Fruit fly (Drosophila melanogaster) whole organism, embryonic: ENCODE data around the gene Nlg2.
A peak's percentile ranks its signal among the peaks of the same experiment; 100 is the strongest.

Experiments
- C15 ChIP-seq: fragments of 200-800 bp; sonication (Bioruptor generic); IDR thresholded peaks from 3 replicates; pipeline ENCODE4 v1.3.6; 2022; ENCODE audit warnings: missing biosample characterization, missing genetic modification characterization
- CG10274 ChIP-seq: fragments of 200-800 bp; sonication (Bioruptor generic); optimal IDR thresholded peaks from 3 replicates; lab custom pipeline; 2017; ENCODE audit warnings: missing biosample characterization, mild to moderate bottlenecking, missing genetic modification characterization
- CG11398 ChIP-seq: fragments of 200-800 bp; sonication (Bioruptor generic); optimal IDR thresholded peaks from 2 replicates; lab custom pipeline; 2016; ENCODE audit warnings: missing biosample characterization, missing genetic modification characterization
- CG14965 ChIP-seq: fragments of 200-800 bp; sonication (Bioruptor generic); optimal IDR thresholded peaks from 2 replicates; lab custom pipeline; 2016; ENCODE audit warnings: missing biosample characterization, missing genetic modification characterization, borderline replicate concordance
- CG1529 ChIP-seq: fragments of 200-800 bp; sonication (Bioruptor generic); optimal IDR thresholded peaks from 3 replicates; lab custom pipeline; 2018; ENCODE audit warnings: missing biosample characterization, missing genetic modification characterization
- CG1647 ChIP-seq: fragments of 200-800 bp; sonication (Bioruptor generic); optimal IDR thresholded peaks from 3 replicates; lab custom pipeline; 2016; ENCODE audit warnings: missing biosample characterization, missing genetic modification characterization
- CG16815 ChIP-seq: fragments of 200-800 bp; sonication (Bioruptor generic); optimal IDR thresholded peaks from 3 replicates; lab custom pipeline; 2017; ENCODE audit warnings: missing biosample characterization, mild to moderate bottlenecking, missing genetic modification characterization
- CG16863 ChIP-seq: fragments of 200-800 bp; sonication (Bioruptor generic); optimal IDR thresholded peaks from 3 replicates; lab custom pipeline; 2016; ENCODE audit warnings: missing biosample characterization, missing genetic modification characterization
- CG17385 ChIP-seq: fragments of 200-800 bp; sonication (Bioruptor generic); optimal IDR thresholded peaks from 3 replicates; lab custom pipeline; 2018; ENCODE audit warnings: missing biosample characterization, mild to moderate bottlenecking, missing genetic modification characterization
- CG17568 ChIP-seq: fragments of 200-800 bp; sonication (Bioruptor generic); optimal IDR thresholded peaks from 2 replicates; lab custom pipeline; 2018; ENCODE audit warnings: missing biosample characterization, mild to moderate bottlenecking, missing genetic modification characterization, moderate library complexity
- CG17612 ChIP-seq: fragments of 200-800 bp; sonication (Bioruptor generic); IDR thresholded peaks from 2 replicates; pipeline ENCODE4 v1.3.6; 2022; ENCODE audit warnings: missing biosample characterization, missing genetic modification characterization
- CG17802 ChIP-seq: fragments of 200-800 bp; sonication (Bioruptor generic); optimal IDR thresholded peaks from 2 replicates; lab custom pipeline; 2018; ENCODE audit warnings: missing biosample characterization, mild to moderate bottlenecking, missing genetic modification characterization, moderate library complexity
- CG2202 ChIP-seq: fragments of 200-800 bp; sonication (Bioruptor generic); optimal IDR thresholded peaks from 2 replicates; lab custom pipeline; 2018; ENCODE audit warnings: missing biosample characterization, mild to moderate bottlenecking, missing genetic modification characterization
- CG3065 ChIP-seq: fragments of 200-800 bp; sonication (Bioruptor generic); optimal IDR thresholded peaks from 2 replicates; lab custom pipeline; 2016; ENCODE audit warnings: missing biosample characterization, missing genetic modification characterization
- CG31365 ChIP-seq: fragments of 200-800 bp; sonication (Bioruptor generic); optimal IDR thresholded peaks from 2 replicates; lab custom pipeline; 2018; ENCODE audit warnings: missing biosample characterization, mild to moderate bottlenecking, missing genetic modification characterization
- CG32532 ChIP-seq: fragments of 200-800 bp; sonication (Bioruptor generic); IDR thresholded peaks from 2 replicates; pipeline ENCODE4 v1.3.6; 2022; ENCODE audit warnings: missing biosample characterization, missing genetic modification characterization
- CG43689 ChIP-seq: fragments of 200-800 bp; sonication (Bioruptor generic); IDR thresholded peaks from 2 replicates; pipeline ENCODE4 v1.3.6; 2022; ENCODE audit warnings: missing biosample characterization, missing genetic modification characterization
- CG4404 ChIP-seq: fragments of 200-800 bp; sonication (Bioruptor generic); IDR thresholded peaks from 2 replicates; pipeline ENCODE4 v1.3.6; 2022; ENCODE audit warnings: missing biosample characterization, missing genetic modification characterization
- CG6254 ChIP-seq: fragments of 200-800 bp; sonication (Bioruptor generic); optimal IDR thresholded peaks from 3 replicates; lab custom pipeline; 2017; ENCODE audit warnings: mild to moderate bottlenecking, missing biosample characterization, missing genetic modification reagents, missing genetic modification characterization
- CG6272 ChIP-seq: fragments of 200-800 bp; sonication (Bioruptor generic); IDR thresholded peaks from 2 replicates; pipeline ENCODE4 v1.3.6; 2022; ENCODE audit warnings: missing biosample characterization, missing genetic modification characterization
- CG7357 ChIP-seq: fragments of 200-800 bp; sonication (Bioruptor generic); IDR thresholded peaks from 3 replicates; pipeline ENCODE4 v1.3.6; 2022; ENCODE audit warnings: missing biosample characterization, missing genetic modification characterization
- CG7786 ChIP-seq: fragments of 200-800 bp; sonication (Bioruptor generic); optimal IDR thresholded peaks from 2 replicates; lab custom pipeline; 2016; ENCODE audit warnings: missing biosample characterization, missing genetic modification characterization
- CG8359 ChIP-seq: fragments of 200-800 bp; sonication (Bioruptor generic); optimal IDR thresholded peaks from 2 replicates; lab custom pipeline; 2017; ENCODE audit warnings: missing biosample characterization, mild to moderate bottlenecking, missing genetic modification characterization, borderline replicate concordance
- CG8924 ChIP-seq: fragments of 200-800 bp; optimal IDR thresholded peaks from 3 replicates; lab custom pipeline; 2019; ENCODE audit warnings: missing biosample characterization, mild to moderate bottlenecking, missing genetic modification characterization, moderate library complexity
- CG9876 ChIP-seq: fragments of 200-800 bp; sonication (Bioruptor generic); optimal IDR thresholded peaks from 2 replicates; lab custom pipeline; 2016; ENCODE audit warnings: missing biosample characterization, missing genetic modification characterization
- CTCF ChIP-seq: fragments of 200-800 bp; sonication (Bioruptor generic); optimal IDR thresholded peaks from 2 replicates; lab custom pipeline; 2017; ENCODE audit warnings: missing biosample characterization, mild to moderate bottlenecking, missing genetic modification characterization, moderate library complexity
- Gsc ChIP-seq: fragments of 200-800 bp; sonication (Bioruptor generic); IDR thresholded peaks from 2 replicates; pipeline ENCODE4 v1.3.6; 2022; ENCODE audit warnings: missing biosample characterization, missing genetic modification characterization
- Med ChIP-seq: fragments of 200-800 bp; sonication (Bioruptor generic); peaks from one replicate; lab custom pipeline; 2016; ENCODE audit warnings: missing biosample characterization, missing genetic modification characterization, mild to moderate bottlenecking, inconsistent platforms, moderate library complexity
- PHDP ChIP-seq: fragments of 200-800 bp; sonication (Bioruptor generic); optimal IDR thresholded peaks from 3 replicates; lab custom pipeline; 2018; ENCODE audit warnings: missing biosample characterization, mild to moderate bottlenecking, missing genetic modification characterization, moderate library complexity
- Xbp1 ChIP-seq: fragments of 200-800 bp; sonication (Bioruptor generic); optimal IDR thresholded peaks from 3 replicates; lab custom pipeline; 2016; ENCODE audit warnings: missing biosample characterization, mild to moderate bottlenecking, missing genetic modification characterization
- ac ChIP-seq: fragments of 200-800 bp; sonication (Bioruptor generic); optimal IDR thresholded peaks from 3 replicates; lab custom pipeline; 2017; ENCODE audit warnings: missing biosample characterization, mild to moderate bottlenecking, missing genetic modification characterization
- ara ChIP-seq: fragments of 200-800 bp; sonication (Bioruptor generic); IDR thresholded peaks from 2 replicates; pipeline ENCODE4 v1.3.6; 2022; ENCODE audit warnings: missing biosample characterization, missing genetic modification characterization
- bsh ChIP-seq, 2 experiments: fragments of 200-800 bp; sonication (Bioruptor generic); optimal IDR thresholded peaks; 2 replicates each; lab custom pipeline; 2017 to 2018; ENCODE audit warnings: mild to moderate bottlenecking in 2 of 2, missing biosample characterization in 2 of 2, missing genetic modification characterization in 2 of 2, moderate library complexity in 1 of 2
- cato ChIP-seq: fragments of 200-800 bp; sonication (Bioruptor generic); optimal IDR thresholded peaks from 2 replicates; lab custom pipeline; 2016; ENCODE audit warnings: missing biosample characterization, missing genetic modification characterization, borderline replicate concordance
- crp ChIP-seq, 2 experiments: fragments of 200-800 bp; sonication (Bioruptor generic); optimal IDR thresholded peaks; 2 replicates in 1 of 2; 3 replicates in 1 of 2; lab custom pipeline; 2017; ENCODE audit warnings: missing biosample characterization in 2 of 2, missing genetic modification characterization in 2 of 2, mild to moderate bottlenecking in 1 of 2, moderate library complexity in 1 of 2
- dimm ChIP-seq: fragments of 200-800 bp; sonication (Bioruptor generic); IDR thresholded peaks from 2 replicates; pipeline ENCODE4 v1.3.6; 2022; ENCODE audit warnings: missing biosample characterization, missing genetic modification characterization
- dmrt99B ChIP-seq: fragments of 200-800 bp; sonication (Bioruptor generic); optimal IDR thresholded peaks from 2 replicates; lab custom pipeline; 2018; ENCODE audit warnings: missing biosample characterization, mild to moderate bottlenecking, missing genetic modification characterization, moderate library complexity
- en ChIP-seq: fragments of 200-800 bp; sonication (Bioruptor generic); optimal IDR thresholded peaks from 2 replicates; lab custom pipeline; 2016; ENCODE audit warnings: missing biosample characterization, missing genetic modification characterization
- ewg ChIP-seq: fragments of 200-800 bp; sonication (Bioruptor generic); optimal IDR thresholded peaks from 3 replicates; lab custom pipeline; 2017; ENCODE audit warnings: mild to moderate bottlenecking, missing biosample characterization, missing genetic modification reagents, missing genetic modification characterization
- fu2 ChIP-seq: fragments of 200-800 bp; sonication (Bioruptor generic); optimal IDR thresholded peaks from 2 replicates; lab custom pipeline; 2016; ENCODE audit warnings: missing biosample characterization, missing genetic modification characterization
- gem ChIP-seq: fragments of 200-800 bp; sonication (Bioruptor generic); optimal IDR thresholded peaks from 2 replicates; lab custom pipeline; 2019; ENCODE audit warnings: missing biosample characterization, mild to moderate bottlenecking, missing genetic modification characterization, moderate library complexity
- kah ChIP-seq: fragments of 200-800 bp; sonication (Bioruptor generic); optimal IDR thresholded peaks from 2 replicates; lab custom pipeline; 2018; ENCODE audit warnings: missing biosample characterization, mild to moderate bottlenecking, missing genetic modification characterization
- mld ChIP-seq: fragments of 200-800 bp; sonication (Bioruptor generic); IDR thresholded peaks from 3 replicates; pipeline ENCODE4 v1.3.6; 2022; ENCODE audit warnings: missing biosample characterization, missing genetic modification characterization; ENCODE audit not compliant: partially characterized antibody
- pan ChIP-seq, 4 experiments: fragments of >200 bp in 3 of 4; fragments of 200-800 bp in 1 of 4; sonication (Bioruptor generic) in 1 of 4; optimal IDR thresholded peaks in 3 of 4; IDR thresholded peaks in 1 of 4; 2 replicates each; pipeline versions ENCODE4 v1.3.6 to Lab custom; 2017 to 2022; ENCODE audit warnings: missing biosample characterization in 2 of 4, missing genetic modification characterization in 2 of 4, mixed read lengths in 1 of 4
- phol ChIP-seq: fragments of 200-800 bp; sonication (Bioruptor generic); optimal IDR thresholded peaks from 3 replicates; lab custom pipeline; 2018; ENCODE audit warnings: missing biosample characterization, mild to moderate bottlenecking, missing genetic modification characterization, moderate library complexity
- psq ChIP-seq: fragments of 200-800 bp; sonication (Bioruptor generic); optimal IDR thresholded peaks from 2 replicates; lab custom pipeline; 2017; ENCODE audit warnings: missing biosample characterization, missing genetic modification characterization
- sob ChIP-seq: fragments of 200-800 bp; sonication (Bioruptor generic); IDR thresholded peaks from 2 replicates; pipeline ENCODE4 v1.3.6; 2022; ENCODE audit warnings: missing biosample characterization, missing genetic modification characterization
- tll ChIP-seq, 2 experiments: fragments of 200-800 bp in 1 of 2; fragments of >200 bp in 1 of 2; sonication (Bioruptor generic) in 1 of 2; optimal IDR thresholded peaks; 2 replicates each; lab custom pipeline; 2017 to 2019; ENCODE audit warnings: missing biosample characterization in 2 of 2, missing genetic modification characterization in 2 of 2, mild to moderate bottlenecking in 1 of 2, moderate library complexity in 1 of 2
- vvl ChIP-seq: fragments of 200-800 bp; sonication (Bioruptor generic); IDR thresholded peaks from 2 replicates; pipeline ENCODE4 v1.3.6; 2022; ENCODE audit warnings: missing biosample characterization, missing genetic modification characterization
- zfh2 ChIP-seq: fragments of 200-800 bp; sonication (Bioruptor generic); optimal IDR thresholded peaks from 2 replicates; lab custom pipeline; 2016; ENCODE audit warnings: missing biosample characterization, missing genetic modification characterization

Nlg2 gene

DNA sequence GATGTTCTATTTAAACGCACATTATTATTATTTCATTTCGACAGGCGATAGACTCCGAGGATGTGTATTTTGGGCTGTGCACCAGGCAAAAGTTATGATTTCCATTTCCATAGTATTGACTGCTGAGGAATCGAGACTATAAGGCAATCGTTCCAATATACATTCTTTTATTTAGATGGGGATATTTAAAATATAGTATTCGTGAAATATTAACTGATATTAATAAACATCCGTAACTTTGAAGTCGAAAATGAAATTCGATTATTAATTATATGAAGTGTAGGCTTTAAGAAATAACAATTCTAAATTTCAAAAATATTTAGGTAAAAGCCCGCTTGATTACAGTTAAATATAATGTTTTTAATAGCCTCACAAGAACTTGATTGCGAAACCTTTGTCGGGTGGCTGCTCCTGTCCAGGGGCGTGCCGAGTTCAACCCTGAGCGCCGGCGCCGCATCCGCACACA lies 44.4 kb upstream of the Nlg2 start (continued):
- TF ChIP-seq CG16863 (GFP tag; lab: Kevin White, UChicago) (no peak), kah (GFP tag; lab: Kevin White, UChicago) (no peak), phol (tag; lab: Kevin White, UChicago) (peak; percentile 66), CG32532 (no peak), CG17385 (GFP tag; lab: Kevin White, UChicago) (peak; percentile 45), Xbp1 (peak; percentile 22), dmrt99B (tag; lab: Kevin White, UChicago) (peak; percentile 71), CG3065 (GFP tag; lab: Kevin White, UChicago) (no peak), CG10274 (GFP tag; lab: Kevin White, UChicago) (no peak), ara (GFP tag; lab: Robert Waterston, UW) (peak; percentile 64), CG16815 (peak; percentile 34), dimm (GFP tag; lab: Robert Waterston, UW) (no peak), CG7786 (GFP tag; lab: Kevin White, UChicago) (no peak), CG1529 (peak; percentile 51), CG6254 (GFP tag; lab: Kevin White, UChicago) (peak; percentile 56), Gsc (GFP tag; lab: Robert Waterston, UW) (no peak), zfh2 (GFP tag; lab: Kevin White, UChicago) (no peak), C15 (no peak), CG8359 (peak; percentile 5), pan (optimal IDR thresholded peaks at IDR 0.05; lab: Kevin White, UChicago) (no peak), pan (GFP tag; optimal IDR thresholded peaks at IDR 0.05 in 1 of 2, IDR thresholded peaks at IDR 0.05 in 1 of 2) (peak in 1 of 2 experiments; percentile 15), CG14965 (no peak), CG11398 (no peak), CG7357 (GFP tag; lab: Robert Waterston, UW) (no peak), mld (GFP tag; lab: Robert Waterston, UW) (no peak), CG8924 (peak; percentile 83), sob (GFP tag; lab: Robert Waterston, UW) (no peak), CTCF (GFP tag; lab: Kevin White, UChicago) (no peak), crp (GFP tag; optimal IDR thresholded peaks at IDR 0.05; lab: Kevin White, UChicago) (peak in 1 of 2 experiments; percentile 19), CG17802 (tag; lab: Kevin White, UChicago) (no peak), bsh (GFP tag; optimal IDR thresholded peaks at IDR 0.05; lab: Kevin White, UChicago) (peak in 1 of 2 experiments; percentile 56), Med (peak; percentile 70), fu2 (GFP tag; lab: Kevin White, UChicago) (no peak), tll (GFP tag; optimal IDR thresholded peaks at IDR 0.05; lab: Kevin White, UChicago) (peak in 1 of 2 experiments; percentile 16), cato (no peak), vvl (GFP tag; lab: Robert Waterston, UW) (0 out of 2 replicates have a peak, but pooled peaks have one; percentile 40), ac (GFP tag; lab: Kevin White, UChicago) (peak; percentile 52), CG6272 (GFP tag; lab: Robert Waterston, UW) (no peak), en (GFP tag; lab: Kevin White, UChicago) (peak; percentile 17), CG1647 (GFP tag; lab: Kevin White, UChicago) (no peak), CG31365 (tag; lab: Kevin White, UChicago) (no peak), CG9876 (GFP tag; lab: Kevin White, UChicago) (no peak), PHDP (tag; lab: Kevin White, UChicago) (peak; percentile 40), CG2202 (tag; lab: Kevin White, UChicago) (peak; percentile 27), CG43689 (GFP tag; lab: Robert Waterston, UW) (no peak), CG17612 (GFP tag; lab: Robert Waterston, UW) (no peak), CG4404 (peak; percentile 71), gem (tag; lab: Kevin White, UChicago) (peak; percentile 77), CG17568 (GFP tag; lab: Kevin White, UChicago) (no peak), psq (GFP tag; lab: Kevin White, UChicago) (no peak), ewg (GFP tag; lab: Kevin White, UChicago) (peak; percentile 41)
